Worm (Caenorhabditis elegans) whole organism, L2 larva: ENCODE results near the gene W09H1.3.

Source experiments
- alr-1 ChIP-seq: fragments of 150-350 bp; optimal IDR thresholded peaks from 2 replicates; lab custom pipeline; 2014; ENCODE audit warnings: missing biosample characterization, missing genetic modification characterization
- lin-11 ChIP-seq: fragments of 150-350 bp; sonication (generic microtip); optimal IDR thresholded peaks from 2 replicates; lab custom pipeline; 2014; ENCODE audit warnings: missing biosample characterization, missing genetic modification characterization, inconsistent platforms, mixed read lengths
- nhr-10 ChIP-seq: sonication (generic microtip); optimal IDR thresholded peaks from 2 replicates; lab custom pipeline; 2017; ENCODE audit warnings: missing biosample characterization, missing genetic modification characterization
- nhr-12 ChIP-seq: fragments of 150-350 bp; optimal IDR thresholded peaks from 2 replicates; lab custom pipeline; 2014; ENCODE audit warnings: missing biosample characterization, missing genetic modification characterization
- nhr-129 ChIP-seq: fragments of 150-350 bp; optimal IDR thresholded peaks from 2 replicates; lab custom pipeline; 2014; ENCODE audit warnings: missing biosample characterization, missing genetic modification characterization
- nhr-237 ChIP-seq: fragments of 150-350 bp; optimal IDR thresholded peaks from 2 replicates; lab custom pipeline; 2014; ENCODE audit warnings: missing biosample characterization, missing genetic modification characterization
- nhr-25 ChIP-seq: fragments of 150-350 bp; sonication (generic microtip); optimal IDR thresholded peaks from 3 replicates; lab custom pipeline; 2014; ENCODE audit warnings: missing biosample characterization, missing genetic modification characterization
- snpc-4 ChIP-seq: fragments of 150-350 bp; optimal IDR thresholded peaks from 2 replicates; lab custom pipeline; 2014; ENCODE audit warnings: missing biosample characterization, missing genetic modification characterization
- ztf-11 ChIP-seq: sonication (generic microtip); optimal IDR thresholded peaks from 2 replicates; lab custom pipeline; 2017; ENCODE audit warnings: missing biosample characterization, missing genetic modification characterization
- ztf-4 ChIP-seq: fragments of 150-350 bp; optimal IDR thresholded peaks from 2 replicates; lab custom pipeline; 2014; ENCODE audit warnings: missing biosample characterization, missing genetic modification characterization

- no peak for TF ChIP-seq nhr-12 (tag; lab: Kevin White, UChicago)
- TF ChIP-seq nhr-237, result no peak
- no peak for TF ChIP-seq nhr-129 (tag; lab: Kevin White, UChicago)
- no peak for TF ChIP-seq snpc-4
- TF ChIP-seq lin-11 (tag; lab: Kevin White, UChicago), result no peak
- TF ChIP-seq nhr-25 (tag; lab: Kevin White, UChicago), result no peak
- no peak for TF ChIP-seq ztf-4 (tag; lab: Kevin White, UChicago)
- no peak for TF ChIP-seq nhr-10 (tag; lab: Kevin White, UChicago)
- no peak for TF ChIP-seq ztf-11
- TF ChIP-seq alr-1 (tag; lab: Kevin White, UChicago), result no peak
Measured at ce11 chrII:13139573-13139972, 44.7 kb upstream of the W09H1.3 start.
